Worm (Caenorhabditis elegans) whole organism, mixed stage, embryonic: Measurements from ENCODE around the gene tftc-3.

Source experiments
- ceh-39 ChIP-seq: fragments of 150-350 bp; optimal IDR thresholded peaks from 2 replicates; lab custom pipeline; 2014; ENCODE audit warnings: missing biosample characterization, missing genetic modification characterization
- ceh-83 ChIP-seq: fragments of 200-800 bp; sonication (Bioruptor generic); optimal IDR thresholded peaks from 2 replicates; lab custom pipeline; 2018; ENCODE audit warnings: mild to moderate bottlenecking, missing genetic modification characterization, missing compliant biosample characterization
- mab-5 ChIP-seq: fragments of 150-350 bp; optimal IDR thresholded peaks from 2 replicates; lab custom pipeline; 2014; ENCODE audit warnings: missing biosample characterization, missing genetic modification characterization
- mep-1 ChIP-seq: fragments of 150-350 bp; optimal IDR thresholded peaks from 2 replicates; lab custom pipeline; 2017; ENCODE audit warnings: missing biosample characterization, missing genetic modification reagents, missing genetic modification characterization, inconsistent platforms
- nhr-12 ChIP-seq: fragments of 150-350 bp; optimal IDR thresholded peaks from 2 replicates; lab custom pipeline; 2014; ENCODE audit warnings: missing biosample characterization, missing genetic modification characterization
- nhr-237 ChIP-seq: fragments of 150-350 bp; optimal IDR thresholded peaks from 2 replicates; lab custom pipeline; 2014; ENCODE audit warnings: missing biosample characterization, missing genetic modification characterization
- pha-4 ChIP-seq: fragments of 150-350 bp; optimal IDR thresholded peaks from 2 replicates; lab custom pipeline; 2018; ENCODE audit warnings: missing biosample characterization, missing genetic modification reagents, missing genetic modification characterization
- sem-2 ChIP-seq: fragments of 200-800 bp; sonication (Bioruptor generic); optimal IDR thresholded peaks from 2 replicates; lab custom pipeline; 2018; ENCODE audit warnings: mild to moderate bottlenecking, missing genetic modification characterization, missing compliant biosample characterization
- snpc-4 ChIP-seq: fragments of 150-350 bp; optimal IDR thresholded peaks from 2 replicates; lab custom pipeline; 2014; ENCODE audit warnings: missing biosample characterization, missing genetic modification characterization
- unc-39 ChIP-seq: fragments of 150-350 bp; optimal IDR thresholded peaks from 2 replicates; lab custom pipeline; 2014; ENCODE audit warnings: missing biosample characterization, missing genetic modification characterization
- unc-62 ChIP-seq: fragments of 150-350 bp; optimal IDR thresholded peaks from 2 replicates; lab custom pipeline; 2014; ENCODE audit warnings: missing biosample characterization, missing genetic modification reagents, missing genetic modification characterization
- zip-8 ChIP-seq: fragments of 150-350 bp; optimal IDR thresholded peaks from 2 replicates; lab custom pipeline; 2014; ENCODE audit warnings: missing biosample characterization, missing genetic modification characterization

ce11 chrV:10228360-10228759 is 18.2 kb upstream of the tftc-3 start, which contains the start of gene fipr-4:
- TF ChIP-seq nhr-12 (tag; lab: Kevin White, UChicago): no peak
- no peak for TF ChIP-seq unc-39 (tag; lab: Kevin White, UChicago)
- TF ChIP-seq mep-1 (tag; lab: Kevin White, UChicago): no peak
- no peak for TF ChIP-seq nhr-237 (tag; lab: Kevin White, UChicago)
- TF ChIP-seq mab-5 (tag; lab: Kevin White, UChicago): no peak
- no peak for TF ChIP-seq pha-4 (tag; lab: Kevin White, UChicago)
- no peak for TF ChIP-seq snpc-4 (tag; lab: Kevin White, UChicago)
- TF ChIP-seq sem-2: no peak
- TF ChIP-seq unc-62 (GFP tag; lab: Kevin White, UChicago): no peak
- no peak for TF ChIP-seq zip-8
- TF ChIP-seq ceh-83 (GFP tag; lab: Kevin White, UChicago): no peak
- TF ChIP-seq ceh-39: no peak
